Fruit fly (Drosophila melanogaster) whole organism, wandering third instar larva: ENCODE results near the gene CG14420.

Experiments
- Hr78 ChIP-seq: fragments of >200 bp; optimal IDR thresholded peaks from 2 replicates; lab custom pipeline; 2017; ENCODE audit warnings: missing biosample characterization, missing genetic modification characterization
- OdsH ChIP-seq: fragments of 200-800 bp; sonication (Bioruptor generic); optimal IDR thresholded peaks from 2 replicates; lab custom pipeline; 2016; ENCODE audit warnings: missing biosample characterization, mild to moderate bottlenecking, missing genetic modification characterization
- br ChIP-seq: fragments of 200-800 bp; sonication (Bioruptor generic); optimal IDR thresholded peaks from 2 replicates; lab custom pipeline; 2016; ENCODE audit warnings: missing biosample characterization, missing genetic modification characterization
- brk ChIP-seq: fragments of 200-800 bp; sonication (Bioruptor generic); optimal IDR thresholded peaks from 2 replicates; lab custom pipeline; 2016; ENCODE audit warnings: missing biosample characterization, mild to moderate bottlenecking, missing genetic modification characterization
- h ChIP-seq: fragments of 200-800 bp; sonication (Bioruptor generic); optimal IDR thresholded peaks from 3 replicates; lab custom pipeline; 2016; ENCODE audit warnings: missing biosample characterization, mild to moderate bottlenecking, missing genetic modification characterization
- psq ChIP-seq: fragments of 200-800 bp; sonication (Bioruptor generic); optimal IDR thresholded peaks from 3 replicates; lab custom pipeline; 2017; ENCODE audit warnings: missing biosample characterization, mild to moderate bottlenecking, missing genetic modification characterization, moderate library complexity

- TF ChIP-seq Hr78 (GFP tag; lab: Kevin White, UChicago) (no peak), br (GFP tag; lab: Kevin White, UChicago) (no peak), OdsH (GFP tag; lab: Kevin White, UChicago) (no peak), h (GFP tag; lab: Kevin White, UChicago) (no peak), brk (GFP tag; lab: Kevin White, UChicago) (no peak), psq (GFP tag; lab: Kevin White, UChicago) (no peak)
Observed at dm6 chrX:2963171-2963570, 24.5 kb downstream of the CG14420 start.
